Fruit fly (Drosophila melanogaster): ENCODE data around the gene CG12017.

Gene CG12017

DNA sequence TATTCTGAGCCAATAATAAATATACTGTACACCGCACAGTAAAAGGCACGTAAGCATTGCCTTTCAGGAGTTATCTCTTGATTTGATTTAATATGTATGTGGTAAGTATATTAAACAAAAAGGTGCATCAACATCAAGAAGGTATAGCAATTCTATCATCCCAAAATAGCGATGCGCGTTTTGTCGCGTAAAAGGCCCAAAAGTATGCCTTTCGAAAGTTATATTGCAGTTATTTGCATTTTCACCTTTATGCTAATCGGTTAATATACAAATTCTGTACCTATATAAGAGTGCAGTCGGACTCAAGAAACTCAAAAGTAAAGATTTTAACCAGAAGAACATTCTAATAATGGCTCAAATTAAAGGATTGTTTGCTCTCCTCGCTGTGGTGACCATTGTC lies 35.2 kb downstream of the CG12017 start, which contains the start of gene Drsl4:
Gene Drsl4, plus strand, starts transcription at position 333 of the 400 bp plus-strand sequence.
- no peak for TF ChIP-seq noc (tag; optimal IDR thresholded peaks at IDR 0.05)

DNA sequence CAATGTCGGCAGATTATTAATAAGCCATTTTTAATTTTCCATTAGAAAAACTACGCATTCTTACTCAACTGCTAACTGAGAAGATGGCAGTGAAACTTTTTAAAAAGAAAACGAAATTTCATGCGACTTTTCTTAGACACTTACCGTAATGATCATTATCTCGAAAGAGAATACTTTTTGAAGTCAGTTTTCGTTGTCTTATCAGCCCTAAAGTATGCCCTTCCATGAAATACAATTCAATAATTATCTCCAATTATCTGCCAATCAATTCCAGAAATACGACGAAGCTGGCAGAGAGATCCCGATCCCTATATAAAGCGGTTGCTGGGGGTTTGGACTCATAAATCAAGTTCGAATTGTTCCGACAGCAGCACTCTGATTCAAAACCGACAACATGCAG lies 36.4 kb downstream of the CG12017 start, which contains the start of gene Drsl5:
Gene Drsl5, plus strand, starts transcription at position 341 of the 400 bp plus-strand sequence.
- no peak for TF ChIP-seq noc (tag; optimal IDR thresholded peaks at IDR 0.05)

DNA sequence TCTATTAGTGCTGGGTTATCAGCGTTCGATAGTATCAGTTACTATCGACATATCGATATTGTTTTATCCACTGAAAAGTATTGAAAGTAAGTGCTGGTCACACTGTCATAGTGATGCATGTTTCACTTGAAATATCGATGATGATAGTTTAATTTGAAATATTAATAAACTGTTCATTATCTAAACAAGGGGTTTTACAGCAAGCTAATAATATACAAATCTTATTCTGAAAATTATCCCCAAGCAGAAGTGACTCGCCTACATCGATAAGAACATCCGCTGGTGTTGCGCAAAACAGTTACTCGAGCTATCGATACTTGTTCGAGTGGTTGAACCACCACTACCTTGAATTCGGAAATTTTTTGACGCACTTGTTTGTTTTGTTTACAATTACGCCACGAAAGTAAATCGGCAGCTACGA lies 39.2 kb downstream of the CG12017 start, which contains the start of the genes PIG-C, CG12016 and Dpm2:
Gene PIG-C, minus strand, starts transcription at position 10 of the 421 bp plus-strand sequence.
Gene CG12016, plus strand, starts transcription at position 333 of the 421 bp plus-strand sequence.
Gene Dpm2, plus strand, starts transcription at position 333 of the 421 bp plus-strand sequence.
- peak; percentile 16 for TF ChIP-seq noc (tag; optimal IDR thresholded peaks at IDR 0.05)

DNA sequence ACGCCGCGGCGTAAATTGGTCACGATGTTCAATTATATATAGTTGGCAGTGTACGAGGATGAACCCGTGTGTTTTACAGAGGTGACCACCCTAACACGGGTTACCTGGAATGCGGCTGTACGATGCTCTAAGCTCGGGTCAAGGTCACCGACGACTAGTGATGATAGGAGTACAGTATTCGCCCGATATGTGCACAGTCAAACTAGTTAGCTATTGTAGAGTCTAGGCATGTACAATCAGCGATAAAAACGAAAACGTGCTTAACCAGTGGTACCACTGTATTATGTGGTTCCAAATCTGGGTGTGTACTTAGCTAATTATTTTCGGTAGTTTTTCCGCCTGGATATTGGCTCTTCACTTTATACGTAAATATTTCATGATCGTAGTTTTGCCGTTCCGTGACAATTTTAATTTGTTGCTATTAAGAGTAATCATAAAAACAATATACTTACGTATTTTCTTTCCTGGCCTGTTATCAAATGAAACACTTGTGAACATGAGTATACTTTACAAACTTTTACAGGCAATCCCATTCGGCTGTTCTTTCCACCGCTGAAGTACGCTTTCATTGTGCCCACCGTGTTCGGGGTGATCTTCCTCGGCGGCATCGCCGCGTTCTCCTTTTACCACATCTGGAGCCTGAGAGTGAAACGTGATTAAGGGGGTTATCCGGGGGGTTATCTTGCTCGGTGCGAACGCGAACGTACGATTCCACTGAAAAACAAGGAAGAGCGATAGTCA lies 40.1 kb downstream of the CG12017 start:
- peak; percentile 69 for TF ChIP-seq noc (tag; optimal IDR thresholded peaks at IDR 0.05)

DNA sequence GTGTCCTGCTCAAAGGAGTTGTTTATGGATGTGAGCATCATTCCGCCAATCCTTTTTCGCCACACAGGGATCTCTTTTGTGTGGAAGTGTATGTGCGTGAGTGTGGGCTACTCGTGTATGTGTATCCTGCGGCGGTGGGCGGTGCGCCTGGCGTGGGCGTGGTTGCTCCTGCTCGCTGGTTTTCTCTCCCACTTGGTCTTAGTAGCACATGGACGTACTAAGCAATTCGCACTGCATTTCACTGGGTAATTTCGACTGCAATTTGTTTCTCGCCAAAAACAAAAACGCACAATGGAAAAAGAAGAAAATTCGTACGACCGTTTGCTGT lies 45.5 kb downstream of the CG12017 start:
- TF ChIP-seq noc (tag; optimal IDR thresholded peaks at IDR 0.05) = no peak

DNA sequence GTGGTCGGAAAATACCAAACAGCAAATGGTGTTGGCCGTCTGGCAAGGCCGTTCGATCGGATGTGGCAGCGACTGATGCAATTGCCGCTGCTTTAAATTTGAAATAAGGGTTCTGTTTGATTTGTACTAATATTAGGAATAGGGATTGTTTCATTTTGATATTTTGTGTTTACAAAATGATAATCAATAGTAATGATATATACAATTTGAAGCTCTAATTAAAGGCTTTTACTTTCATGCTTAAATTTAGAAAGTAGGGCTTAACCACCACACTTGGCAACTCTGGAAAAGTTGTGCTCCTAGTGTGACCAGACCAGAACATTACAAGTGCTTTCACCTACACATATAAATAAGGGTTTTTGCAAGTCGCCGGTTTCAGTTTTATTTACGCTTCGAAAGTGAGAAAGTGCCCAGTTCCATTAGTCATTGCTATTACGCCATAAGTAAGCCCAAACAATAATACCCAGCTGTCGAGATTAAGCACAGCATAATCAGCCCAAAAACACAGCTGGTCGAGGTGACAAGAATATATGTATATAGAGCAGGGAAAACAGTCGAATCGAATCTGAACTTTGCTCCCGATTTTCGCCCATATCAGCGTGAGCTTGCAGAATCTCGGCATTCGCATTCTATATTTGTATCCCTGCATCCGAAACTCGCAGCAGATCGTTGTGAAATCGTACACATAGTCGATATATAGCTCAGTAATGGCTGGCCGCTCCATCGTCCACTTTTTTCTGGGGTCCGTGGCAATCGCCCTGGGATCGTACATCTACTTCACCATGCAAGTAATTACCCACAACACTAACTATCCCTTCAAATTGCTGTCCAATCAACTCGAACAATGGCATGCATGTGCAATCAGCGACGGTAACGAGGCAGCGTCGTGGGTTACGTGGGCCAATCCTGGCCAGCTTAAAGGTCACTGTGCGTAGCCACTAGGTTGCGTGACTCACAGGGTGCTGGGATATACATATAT lies 46.2 kb downstream of the CG12017 start, which contains the start of gene Gtpx:
Gene Gtpx, plus strand, starts transcription at position 341 of the 979 bp plus-strand sequence.
- peak; percentile 30 for TF ChIP-seq noc (tag; optimal IDR thresholded peaks at IDR 0.05)

DNA sequence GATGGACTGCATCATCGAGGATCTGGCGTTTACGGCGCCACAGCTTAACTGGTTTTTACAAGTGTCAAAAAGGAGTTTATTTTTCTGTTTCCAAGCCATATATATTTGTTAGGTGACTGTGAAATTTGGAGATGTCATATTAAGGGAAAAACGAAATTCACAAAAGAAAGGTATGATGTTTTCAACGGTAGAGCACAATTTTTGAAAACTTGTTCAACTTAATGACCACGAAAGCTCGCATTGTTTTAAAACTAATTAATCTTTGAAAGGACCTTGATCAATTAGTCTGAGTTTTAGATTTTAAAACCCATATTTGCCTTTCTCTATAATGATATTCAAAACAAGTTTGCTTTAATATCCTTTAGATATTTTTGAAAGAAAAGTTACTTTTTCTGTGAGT lies 48.7 kb downstream of the CG12017 start, which contains the start of gene Strip:
Gene Strip, minus strand, starts transcription at position 101 of the 400 bp plus-strand sequence.
- no peak for TF ChIP-seq noc (tag; optimal IDR thresholded peaks at IDR 0.05)

DNA sequence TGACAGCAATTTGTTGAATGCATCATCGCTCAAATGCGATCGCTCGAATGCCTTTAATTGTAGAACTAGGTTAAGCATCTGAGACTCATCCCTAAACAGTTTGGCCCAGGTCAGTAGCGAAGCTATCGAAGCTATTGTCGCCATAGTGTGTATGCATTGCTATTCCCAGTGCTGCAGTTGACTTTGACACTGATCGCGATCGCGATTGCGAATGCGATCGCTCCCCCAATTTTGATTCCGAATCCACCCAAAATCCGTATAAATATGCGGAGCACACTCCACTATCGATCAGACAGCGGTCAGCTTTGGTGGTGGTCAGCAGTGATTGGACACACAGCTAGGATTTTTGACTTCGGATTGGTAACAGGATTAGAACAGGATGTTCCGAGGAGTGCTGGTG lies 49.7 kb downstream of the CG12017 start, which contains the start of gene CG14961:
Gene CG14961, plus strand, starts transcription at position 301 of the 400 bp plus-strand sequence.
- no peak for TF ChIP-seq noc (tag; optimal IDR thresholded peaks at IDR 0.05)

DNA sequence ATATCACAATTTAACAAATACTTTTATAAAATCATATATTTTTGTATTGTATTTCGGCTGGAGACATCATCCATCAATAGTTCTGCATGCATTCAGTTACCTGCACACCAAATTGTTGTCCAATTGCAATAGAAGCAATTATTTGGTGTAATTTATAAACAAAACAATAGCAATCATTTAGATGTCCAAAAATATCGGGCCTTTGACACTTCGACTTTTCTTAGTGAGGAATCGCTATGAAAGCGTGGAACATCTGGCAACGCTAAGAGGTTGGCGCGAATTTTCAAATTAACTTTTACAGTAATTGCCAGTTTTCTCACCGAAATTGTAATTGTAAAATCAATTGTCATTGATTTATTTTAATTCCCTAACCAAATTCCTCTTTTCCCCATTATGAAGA lies 54.7 kb downstream of the CG12017 start, which contains the start of gene CG14969:
Gene CG14969, minus strand, starts transcription at position 195 of the 400 bp plus-strand sequence.
- TF ChIP-seq noc (tag; optimal IDR thresholded peaks at IDR 0.05) = no peak

DNA sequence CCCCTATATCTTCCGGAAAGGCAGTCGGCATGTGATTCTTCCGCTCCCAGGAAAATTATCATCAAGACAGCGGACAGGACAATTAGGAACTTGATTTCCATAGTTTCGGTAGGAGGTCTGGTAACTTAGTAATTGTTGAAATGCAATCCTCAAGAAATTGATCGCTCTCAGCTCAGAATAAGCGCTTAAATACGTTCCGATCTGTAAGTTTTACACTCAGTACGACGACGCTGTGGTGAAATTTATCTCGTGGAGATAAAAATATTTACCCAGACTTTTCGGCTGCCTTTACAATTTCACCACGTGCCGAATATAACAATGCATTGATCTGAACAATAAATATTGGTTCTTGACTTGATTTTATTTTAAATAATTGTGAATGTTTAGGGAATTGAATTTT lies 55.6 kb downstream of the CG12017 start, which contains the start of gene Drsl1:
Gene Drsl1, minus strand, starts transcription at position 101 of the 400 bp plus-strand sequence.
- TF ChIP-seq noc (tag; optimal IDR thresholded peaks at IDR 0.05) = no peak

DNA sequence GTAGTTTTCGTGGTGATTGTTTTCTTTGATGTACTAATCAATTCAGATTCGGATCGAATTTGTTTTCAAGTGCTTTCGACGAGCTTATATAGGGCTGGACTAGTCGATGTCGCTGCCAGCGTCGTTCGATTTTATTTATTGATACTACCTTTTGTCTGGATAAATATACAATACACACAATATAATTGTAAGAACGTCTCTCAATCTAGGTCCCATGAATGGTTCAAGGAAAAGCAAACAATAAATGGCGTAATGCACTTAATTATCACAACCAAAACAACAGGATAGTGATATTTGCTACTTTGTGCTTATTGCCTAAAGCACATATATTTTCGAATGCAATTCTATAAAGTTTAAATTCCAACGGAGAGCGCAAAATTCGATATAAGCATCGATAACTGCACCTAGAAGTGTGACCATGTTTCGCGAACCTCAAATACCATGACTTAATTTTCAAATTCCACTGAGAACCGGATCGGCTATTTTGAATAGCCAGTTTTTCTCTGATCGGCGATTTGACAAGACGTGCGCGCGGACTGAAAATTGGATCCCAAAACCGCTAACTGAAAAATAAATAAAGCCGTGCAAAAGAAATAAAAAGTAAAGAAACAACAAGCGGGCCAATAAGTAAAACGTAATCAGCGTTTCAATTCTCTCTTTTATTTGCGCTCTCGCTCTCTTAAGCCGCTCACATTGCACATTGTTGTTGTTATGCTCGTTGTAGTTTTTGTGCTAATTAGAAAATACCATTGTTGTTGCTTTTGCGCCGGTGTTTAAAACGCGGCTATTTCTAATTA lies 56.5 kb downstream of the CG12017 start, which contains the start of the genes Drsl6 and kst:
Gene Drsl6, minus strand, starts transcription at position 51 of the 797 bp plus-strand sequence.
Gene kst, plus strand, starts transcription at position 493 of the 797 bp plus-strand sequence.
- peak; percentile 22 for TF ChIP-seq noc (tag; optimal IDR thresholded peaks at IDR 0.05)

DNA sequence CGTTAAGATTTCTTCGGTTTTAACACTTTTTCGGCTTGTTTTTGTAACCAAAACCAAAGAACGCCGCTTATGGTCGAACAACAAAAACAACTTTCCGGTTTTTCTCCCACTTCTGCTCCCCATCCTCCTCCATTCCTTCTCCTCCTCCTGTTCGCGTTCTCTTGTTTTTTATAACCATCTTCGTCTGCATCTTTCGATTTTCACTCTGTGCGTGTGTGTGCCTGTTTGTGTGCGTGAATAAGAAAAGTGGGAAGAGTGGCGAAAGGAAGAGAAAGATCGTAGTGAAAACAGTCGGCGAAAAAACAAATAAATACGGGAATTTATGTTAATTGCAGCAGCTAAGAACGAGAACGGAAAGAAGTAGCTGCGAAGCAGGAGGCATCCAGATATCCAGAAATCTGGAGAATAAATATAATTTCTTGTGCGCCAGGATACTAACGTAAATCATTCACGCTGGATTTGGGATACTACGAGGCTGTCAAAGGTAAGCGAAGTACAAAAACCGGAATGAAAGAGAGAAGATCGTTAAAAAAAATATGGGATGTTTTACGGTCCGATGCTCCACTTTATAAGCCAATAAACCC lies 57.4 kb downstream of the CG12017 start:
- TF ChIP-seq noc (tag; optimal IDR thresholded peaks at IDR 0.05) = no peak

DNA sequence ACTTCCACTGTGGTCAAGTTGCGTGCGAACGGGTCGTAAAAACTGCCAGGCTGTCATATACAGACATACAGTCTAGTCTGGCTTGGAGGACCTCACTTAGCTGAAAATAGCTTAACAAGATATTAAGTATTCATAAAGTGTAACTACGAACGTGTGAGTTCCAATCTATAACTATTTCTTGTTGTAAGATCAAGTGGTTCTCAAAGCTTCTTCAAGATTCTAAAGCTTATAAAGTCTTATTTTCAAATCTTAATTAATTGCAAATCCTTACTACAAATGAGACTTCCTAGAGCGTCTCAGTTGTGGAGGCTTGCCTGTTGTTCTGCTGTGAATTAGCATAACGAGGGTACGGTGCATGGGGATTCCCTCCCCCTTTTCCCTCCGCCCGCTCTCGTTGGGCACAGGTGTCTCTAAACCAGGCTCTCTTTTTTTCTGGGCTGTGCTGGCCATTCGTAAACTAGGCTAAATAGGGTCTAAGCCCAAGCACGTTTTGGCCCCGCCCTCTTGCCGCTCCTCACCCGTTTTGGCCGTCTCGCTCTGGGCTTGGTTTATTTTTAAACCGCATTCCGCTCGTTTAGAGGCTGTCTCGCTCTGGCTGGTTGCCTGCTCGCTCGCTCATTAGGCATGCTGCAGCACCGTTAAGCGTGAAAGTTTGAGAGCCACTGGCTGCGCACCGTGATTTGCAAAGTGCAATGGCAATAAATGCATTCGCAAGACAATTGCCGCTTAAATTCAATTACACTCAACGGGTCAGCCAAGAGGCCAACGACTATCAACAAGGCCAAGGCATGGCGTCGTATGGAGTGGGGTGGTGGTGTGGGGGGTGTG lies 58.2 kb downstream of the CG12017 start:
- TF ChIP-seq noc (tag; optimal IDR thresholded peaks at IDR 0.05) = no peak

Data from whole organism, larva.